Worm (Caenorhabditis elegans): ENCODE measurements around the gene gadr-4.

gadr-4 gene

DNA sequence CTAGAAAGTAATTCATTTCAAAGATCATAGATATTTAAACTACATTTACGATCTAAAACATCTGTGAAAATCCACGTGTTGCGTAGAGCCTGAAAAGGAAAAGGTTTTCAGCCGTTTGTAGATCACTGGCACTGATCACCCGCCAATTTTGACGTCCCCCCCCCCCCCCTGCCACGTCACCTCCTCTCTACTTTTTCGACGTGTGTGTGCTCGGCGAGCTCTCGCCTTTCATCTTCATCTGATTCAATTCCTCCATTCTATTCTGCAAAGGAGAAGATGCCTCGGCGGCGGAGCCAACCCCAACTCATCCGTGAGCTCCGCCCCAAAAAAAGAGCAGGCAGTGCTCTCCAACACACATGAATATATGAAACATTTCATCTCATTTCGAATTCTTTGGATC, 18.8 kb upstream of the gadr-4 start:
- no peak for TF ChIP-seq ceh-82 (tag; optimal IDR thresholded peaks at IDR 0.05)

DNA sequence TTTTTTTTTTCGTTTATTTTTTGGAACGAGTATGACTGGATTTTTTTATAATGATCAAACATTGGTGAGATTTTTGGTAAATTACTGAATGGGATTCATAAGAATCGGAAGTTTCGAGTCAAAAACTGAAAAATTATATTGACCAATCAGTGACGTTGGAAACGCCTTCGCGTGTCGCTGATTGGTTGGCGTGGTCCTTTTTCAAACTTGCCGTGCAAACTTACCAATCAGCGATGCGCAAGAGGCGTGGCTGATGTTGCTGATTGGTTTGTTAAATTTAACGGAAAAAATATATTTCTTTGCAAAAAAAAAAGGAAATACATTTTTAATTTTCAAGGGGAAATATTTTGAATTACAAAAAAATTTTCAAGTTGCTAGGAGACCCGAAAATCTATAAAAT, 12.3 kb upstream of the gadr-4 start:
- TF ChIP-seq F13H6.1 (tag; optimal IDR thresholded peaks at IDR 0.05) (no peak), lin-11 (tag; optimal IDR thresholded peaks at IDR 0.05) (no peak), elt-1 (tag; optimal IDR thresholded peaks at IDR 0.05) (no peak), ama-1 (optimal IDR thresholded peaks at IDR 0.05) (no peak), nhr-237 (tag; optimal IDR thresholded peaks at IDR 0.05) (no peak), elt-3 (tag; optimal IDR thresholded peaks at IDR 0.05) (no peak), aly-2 (tag; optimal IDR thresholded peaks at IDR 0.05) (no peak), nhr-12 (tag; optimal IDR thresholded peaks at IDR 0.05) (no peak), nhr-77 (tag; optimal IDR thresholded peaks at IDR 0.05) (no peak), lsy-2 (tag; optimal IDR thresholded peaks at IDR 0.05) (no peak), nhr-129 (tag; optimal IDR thresholded peaks at IDR 0.05) (no peak), C34F6.9 (tag; optimal IDR thresholded peaks at IDR 0.05) (no peak)

DNA sequence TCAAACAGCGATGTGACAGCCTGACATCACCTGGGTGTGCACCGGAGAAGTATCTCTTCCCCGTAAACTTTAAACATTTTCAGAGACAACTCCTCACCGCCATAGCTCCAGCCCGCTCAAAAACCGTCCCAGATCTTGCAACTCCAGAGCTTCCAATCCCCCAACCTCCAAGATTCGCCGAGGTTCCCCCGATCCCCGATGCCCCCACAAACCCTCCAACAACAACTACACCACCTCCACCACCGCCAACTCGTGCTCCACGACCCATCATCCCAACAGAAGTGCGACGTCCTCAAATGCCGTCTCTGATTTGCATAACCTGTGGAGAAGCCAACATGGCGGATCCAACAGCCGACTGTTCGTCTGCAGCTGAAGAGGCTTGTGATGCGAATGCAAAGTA, 8.7 kb upstream of the gadr-4 start:
- TF ChIP-seq mdl-1 (tag; optimal IDR thresholded peaks at IDR 0.05) (no peak), sma-9 (GFP tag; optimal IDR thresholded peaks at IDR 0.05) (no peak), sma-9 (tag; optimal IDR thresholded peaks at IDR 0.05) (no peak), ama-1 (optimal IDR thresholded peaks at IDR 0.05) (no peak), gmeb-1 (tag; optimal IDR thresholded peaks at IDR 0.05) (no peak), snpc-4 (tag; optimal IDR thresholded peaks at IDR 0.05) (no peak), unc-55 (GFP tag; optimal IDR thresholded peaks at IDR 0.05) (no peak), aly-2 (tag; optimal IDR thresholded peaks at IDR 0.05) (no peak), ztf-4 (tag; optimal IDR thresholded peaks at IDR 0.05) (no peak), ceh-16 (tag; optimal IDR thresholded peaks at IDR 0.05) (no peak), sma-3 (GFP tag; optimal IDR thresholded peaks at IDR 0.05) (no peak), nhr-25 (tag; optimal IDR thresholded peaks at IDR 0.05) (no peak), crh-2 (tag; optimal IDR thresholded peaks at IDR 0.05) (no peak)

DNA sequence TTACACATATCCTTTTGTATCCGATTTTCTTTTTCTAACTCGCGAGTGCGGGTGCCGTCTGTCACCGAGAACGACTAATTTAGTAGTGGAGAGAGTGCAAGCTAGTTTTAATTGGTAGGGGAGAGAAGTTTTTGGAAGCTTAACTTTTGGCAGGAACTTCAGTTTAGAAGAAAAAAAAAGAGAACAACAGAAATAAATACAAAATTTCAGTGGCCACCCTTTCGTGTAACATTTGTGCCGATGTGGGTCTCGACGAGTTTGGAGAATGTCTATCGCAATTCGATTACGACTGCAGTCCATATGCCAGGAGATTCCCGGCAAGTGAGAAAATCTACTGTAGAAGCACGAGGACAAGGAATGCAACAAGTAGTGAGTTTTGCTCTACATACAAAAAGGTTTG, 5.8 kb upstream of the gadr-4 start:
- TF ChIP-seq nhr-23 (tag; optimal IDR thresholded peaks at IDR 0.05) = no peak
- no peak for TF ChIP-seq nhr-237 (tag; optimal IDR thresholded peaks at IDR 0.05)
- TF ChIP-seq ztf-1 (GFP tag; conservative IDR thresholded peaks at IDR 0.05) = no peak
- no peak for TF ChIP-seq unc-62 (GFP tag; optimal IDR thresholded peaks at IDR 0.05)
- no peak for TF ChIP-seq snpc-4 (tag; optimal IDR thresholded peaks at IDR 0.05)
- TF ChIP-seq nhr-10 (tag; optimal IDR thresholded peaks at IDR 0.05) = no peak
- no peak for TF ChIP-seq F13H6.1 (tag; optimal IDR thresholded peaks at IDR 0.05)
- TF ChIP-seq ZK546.5 (tag; optimal IDR thresholded peaks at IDR 0.05) = no peak
- no peak for TF ChIP-seq gmeb-1 (tag; optimal IDR thresholded peaks at IDR 0.05)
- TF ChIP-seq blmp-1 (tag; optimal IDR thresholded peaks at IDR 0.05; ENCODE audit: insufficient read depth) = no peak

DNA sequence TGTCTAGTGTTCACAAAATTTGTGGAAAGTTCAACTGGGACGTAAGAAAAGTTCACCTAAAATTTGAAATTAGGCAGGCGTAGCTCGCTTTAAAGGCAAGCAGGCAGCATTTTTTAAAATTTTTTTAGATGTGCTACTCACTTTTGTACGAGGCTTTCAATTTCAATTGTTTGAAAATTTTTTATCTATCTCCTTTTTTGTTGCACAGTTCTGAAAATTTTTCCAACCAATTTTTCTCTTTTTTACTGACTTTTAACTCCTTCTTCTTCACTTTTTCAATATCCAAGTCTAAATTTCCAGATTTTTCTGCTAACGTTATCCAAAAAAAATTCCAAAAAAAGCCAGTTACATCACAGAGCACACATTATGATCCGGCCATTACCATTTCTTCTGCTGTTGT, 4.9 kb upstream of the gadr-4 start, which contains the start of gene W06A11.1:
TSS of gene W06A11.1 (plus strand) at position 301 of the 400 bp plus-strand sequence.
- no peak for TF ChIP-seq gmeb-1 (tag; optimal IDR thresholded peaks at IDR 0.05)
- TF ChIP-seq lin-39 (tag; optimal IDR thresholded peaks at IDR 0.05) = no peak
- no peak for TF ChIP-seq ceh-16 (tag; optimal IDR thresholded peaks at IDR 0.05)

DNA sequence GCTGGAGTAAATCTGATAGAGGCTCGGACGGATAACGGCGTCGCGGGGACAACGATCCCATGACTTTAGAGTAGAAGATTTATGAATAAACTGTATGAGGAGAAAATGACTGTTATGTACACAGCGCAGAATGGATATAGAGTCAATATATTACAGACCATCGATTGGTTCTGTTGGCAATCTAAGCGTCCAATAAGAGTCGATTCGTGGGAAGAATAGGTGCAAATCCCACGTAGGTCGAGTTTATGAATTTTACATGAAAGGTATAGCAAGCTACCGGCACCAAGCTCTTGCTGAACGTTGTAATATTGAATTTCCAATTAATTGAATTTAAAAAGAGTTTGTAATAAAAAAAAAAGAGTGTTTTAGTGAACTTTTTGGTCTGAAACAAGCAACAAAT, 1.6 kb upstream of the gadr-4 start, which contains the start of gene fbxb-118:
TSS of gene fbxb-118 (minus strand) at position 101 of the 400 bp plus-strand sequence.
- TF ChIP-seq gmeb-1 (tag; optimal IDR thresholded peaks at IDR 0.05) (no peak), nhr-6 (tag; optimal IDR thresholded peaks at IDR 0.05) (no peak), sma-3 (GFP tag; optimal IDR thresholded peaks at IDR 0.05) (no peak), lin-39 (tag; optimal IDR thresholded peaks at IDR 0.05) (no peak), nhr-25 (tag; optimal IDR thresholded peaks at IDR 0.05) (no peak), unc-62 (GFP tag; optimal IDR thresholded peaks at IDR 0.05) (no peak), dmd-4 (tag; optimal IDR thresholded peaks at IDR 0.05) (no peak), nhr-10 (tag; optimal IDR thresholded peaks at IDR 0.05) (no peak), lin-11 (tag; optimal IDR thresholded peaks at IDR 0.05) (no peak), peb-1 (tag; optimal IDR thresholded peaks at IDR 0.05) (no peak), skn-1 (tag; optimal IDR thresholded peaks at IDR 0.05) (no peak), unc-55 (GFP tag; optimal IDR thresholded peaks at IDR 0.05) (no peak), nhr-23 (tag; optimal IDR thresholded peaks at IDR 0.05) (no peak), aly-2 (tag; optimal IDR thresholded peaks at IDR 0.05) (no peak), fos-1 (tag; optimal IDR thresholded peaks at IDR 0.05) (no peak), ceh-16 (tag; optimal IDR thresholded peaks at IDR 0.05) (no peak), mdl-1 (tag; optimal IDR thresholded peaks at IDR 0.05) (no peak), nhr-21 (tag; optimal IDR thresholded peaks at IDR 0.05) (no peak), C34F6.9 (tag; optimal IDR thresholded peaks at IDR 0.05) (no peak)

All from whole organism, L2 larva.